Fruit fly (Drosophila melanogaster) whole organism, embryonic: ENCODE results near the gene CG1304.

Source experiments
- B-H2 ChIP-seq: fragments of 200-800 bp; sonication (Bioruptor generic); optimal IDR thresholded peaks from 2 replicates; lab custom pipeline; 2018; ENCODE audit warnings: missing biosample characterization, mild to moderate bottlenecking, missing genetic modification characterization
- Bdp1 ChIP-seq: fragments of 200-800 bp; sonication (Bioruptor generic); optimal IDR thresholded peaks from 3 replicates; lab custom pipeline; 2016; ENCODE audit warnings: missing biosample characterization, missing genetic modification characterization
- CG10543 ChIP-seq: fragments of 200-800 bp; sonication (Bioruptor generic); optimal IDR thresholded peaks from 3 replicates; lab custom pipeline; 2017; ENCODE audit warnings: missing biosample characterization, mild to moderate bottlenecking, missing genetic modification characterization, moderate library complexity
- CG14667 ChIP-seq: fragments of 200-800 bp; sonication (Bioruptor generic); IDR thresholded peaks from 2 replicates; pipeline ENCODE4 v1.3.6; 2022; ENCODE audit warnings: missing biosample characterization, missing genetic modification characterization
- CG17802 ChIP-seq: fragments of 200-800 bp; sonication (Bioruptor generic); optimal IDR thresholded peaks from 2 replicates; lab custom pipeline; 2018; ENCODE audit warnings: missing biosample characterization, mild to moderate bottlenecking, missing genetic modification characterization, moderate library complexity
- CG18764 ChIP-seq: fragments of 200-800 bp; sonication (Bioruptor generic); optimal IDR thresholded peaks from 3 replicates; lab custom pipeline; 2016; ENCODE audit warnings: missing biosample characterization, missing genetic modification characterization
- CG34376 ChIP-seq: fragments of 200-800 bp; sonication (Bioruptor generic); optimal IDR thresholded peaks from 2 replicates; lab custom pipeline; 2018; ENCODE audit warnings: missing biosample characterization, mild to moderate bottlenecking, missing genetic modification characterization
- CG4404 ChIP-seq: fragments of 200-800 bp; sonication (Bioruptor generic); IDR thresholded peaks from 2 replicates; pipeline ENCODE4 v1.3.6; 2022; ENCODE audit warnings: missing biosample characterization, missing genetic modification characterization
- CG7745 ChIP-seq: fragments of 200-800 bp; sonication (Bioruptor generic); optimal IDR thresholded peaks from 2 replicates; lab custom pipeline; 2018; ENCODE audit warnings: missing biosample characterization, mild to moderate bottlenecking, missing genetic modification characterization, moderate library complexity
- CG7963 ChIP-seq: fragments of 200-800 bp; sonication (Bioruptor generic); IDR thresholded peaks from 3 replicates; pipeline ENCODE4 v1.3.6; 2022; ENCODE audit warnings: missing biosample characterization, missing genetic modification characterization; ENCODE audit not compliant: partially characterized antibody
- CG7987 ChIP-seq: fragments of 200-800 bp; sonication (Bioruptor generic); optimal IDR thresholded peaks from 2 replicates; lab custom pipeline; 2018; ENCODE audit warnings: missing biosample characterization, mild to moderate bottlenecking, missing genetic modification characterization, moderate library complexity
- CG8359 ChIP-seq: fragments of 200-800 bp; sonication (Bioruptor generic); optimal IDR thresholded peaks from 2 replicates; lab custom pipeline; 2017; ENCODE audit warnings: missing biosample characterization, mild to moderate bottlenecking, missing genetic modification characterization, borderline replicate concordance
- CG8944 ChIP-seq: fragments of 200-800 bp; sonication (Bioruptor generic); optimal IDR thresholded peaks from 3 replicates; lab custom pipeline; 2016; ENCODE audit warnings: missing biosample characterization, missing genetic modification characterization
- CG9876 ChIP-seq: fragments of 200-800 bp; sonication (Bioruptor generic); optimal IDR thresholded peaks from 2 replicates; lab custom pipeline; 2016; ENCODE audit warnings: missing biosample characterization, missing genetic modification characterization
- CG9932 ChIP-seq: fragments of 200-800 bp; sonication (Bioruptor generic); IDR thresholded peaks from 2 replicates; pipeline ENCODE4 v1.3.6; 2022; ENCODE audit warnings: missing biosample characterization, missing genetic modification characterization
- CHES-1-like ChIP-seq: fragments of 200-800 bp; sonication (Bioruptor generic); optimal IDR thresholded peaks from 2 replicates; lab custom pipeline; 2016; ENCODE audit warnings: missing biosample characterization, missing genetic modification characterization
- Dbx ChIP-seq: fragments of 200-800 bp; sonication (Bioruptor generic); IDR thresholded peaks from 3 replicates; pipeline ENCODE4 v1.3.6; 2022; ENCODE audit warnings: missing biosample characterization, missing genetic modification characterization
- Dip3 ChIP-seq: fragments of 200-800 bp; sonication (Bioruptor generic); optimal IDR thresholded peaks from 3 replicates; lab custom pipeline; 2016; ENCODE audit warnings: missing biosample characterization, missing genetic modification characterization
- Doc2 ChIP-seq: fragments of 200-800 bp; sonication (Bioruptor generic); IDR thresholded peaks from 2 replicates; pipeline ENCODE4 v1.3.6; 2022; ENCODE audit warnings: missing biosample characterization, missing genetic modification characterization
- ERR ChIP-seq: fragments of 200-800 bp; sonication (Bioruptor generic); optimal IDR thresholded peaks from 2 replicates; lab custom pipeline; 2016; ENCODE audit warnings: missing biosample characterization, missing genetic modification characterization
- GATAe ChIP-seq: fragments of 200-800 bp; sonication (Bioruptor generic); conservative IDR thresholded peaks from 2 replicates; pipeline ENCODE4 v1.3.6; 2022; ENCODE audit warnings: missing biosample characterization, missing genetic modification characterization
- Mrtf ChIP-seq: fragments of 200-800 bp; sonication (Bioruptor generic); IDR thresholded peaks from 3 replicates; pipeline ENCODE4 v1.3.6; 2022; ENCODE audit warnings: missing biosample characterization, missing genetic modification characterization
- Rx ChIP-seq: fragments of 200-800 bp; sonication (Bioruptor generic); IDR thresholded peaks from 2 replicates; pipeline ENCODE4 v1.3.6; 2022; ENCODE audit warnings: missing biosample characterization, missing genetic modification characterization
- Trl ChIP-seq, 3 experiments: fragments of >200 bp in 2 of 3; fragments of 200-800 bp in 1 of 3; sonication (Bioruptor generic) in 1 of 3; optimal IDR thresholded peaks; 2 replicates in 1 of 3; 3 replicates in 2 of 3; lab custom pipeline; 2016 to 2017; ENCODE audit warnings: missing biosample characterization in 1 of 3, missing genetic modification characterization in 1 of 3
- Usf ChIP-seq: fragments of 200-800 bp; sonication (Bioruptor generic); optimal IDR thresholded peaks from 2 replicates; lab custom pipeline; 2017; ENCODE audit warnings: missing genotype, missing biosample characterization, missing genetic modification characterization
- bbx ChIP-seq: fragments of 200-800 bp; sonication (Bioruptor generic); IDR thresholded peaks from 2 replicates; pipeline ENCODE4 v1.3.6; 2022; ENCODE audit warnings: missing biosample characterization, missing genetic modification characterization; ENCODE audit not compliant: partially characterized antibody
- dmrt11E ChIP-seq: fragments of 200-800 bp; sonication (Bioruptor generic); optimal IDR thresholded peaks from 3 replicates; lab custom pipeline; 2018; ENCODE audit warnings: missing biosample characterization, mild to moderate bottlenecking, missing genetic modification characterization, moderate library complexity
- gfzf ChIP-seq: fragments of 200-800 bp; sonication (Bioruptor generic); optimal IDR thresholded peaks from 2 replicates; lab custom pipeline; 2016; ENCODE audit warnings: missing biosample characterization, mild to moderate bottlenecking, missing genetic modification characterization, moderate library complexity
- grn ChIP-seq: fragments of 200-800 bp; sonication (Bioruptor generic); optimal IDR thresholded peaks from 3 replicates; lab custom pipeline; 2017; ENCODE audit warnings: missing biosample characterization, missing genetic modification characterization
- inv ChIP-seq: fragments of 200-800 bp; sonication (Bioruptor generic); IDR thresholded peaks from 2 replicates; pipeline ENCODE4 v1.3.6; 2022; ENCODE audit warnings: missing biosample characterization, missing genetic modification characterization; ENCODE audit not compliant: partially characterized antibody
- kay ChIP-seq: fragments of 200-800 bp; sonication (Bioruptor generic); optimal IDR thresholded peaks from 2 replicates; lab custom pipeline; 2016; ENCODE audit warnings: missing biosample characterization, missing genetic modification characterization
- mld ChIP-seq: fragments of 200-800 bp; sonication (Bioruptor generic); IDR thresholded peaks from 3 replicates; pipeline ENCODE4 v1.3.6; 2022; ENCODE audit warnings: missing biosample characterization, missing genetic modification characterization; ENCODE audit not compliant: partially characterized antibody
- pb ChIP-seq: fragments of 200-800 bp; sonication (Bioruptor generic); optimal IDR thresholded peaks from 3 replicates; lab custom pipeline; 2016; ENCODE audit warnings: missing biosample characterization, missing genetic modification characterization
- pfk ChIP-seq: fragments of 200-800 bp; sonication (Bioruptor generic); optimal IDR thresholded peaks from 2 replicates; lab custom pipeline; 2018; ENCODE audit warnings: missing biosample characterization, mild to moderate bottlenecking, missing genetic modification characterization, moderate library complexity
- sd ChIP-seq: fragments of 200-800 bp; sonication (Bioruptor generic); optimal IDR thresholded peaks from 3 replicates; lab custom pipeline; 2018; ENCODE audit warnings: missing biosample characterization, mild to moderate bottlenecking, missing genetic modification characterization, moderate library complexity
- sima ChIP-seq: fragments of 200-800 bp; sonication (Bioruptor generic); optimal IDR thresholded peaks from 2 replicates; lab custom pipeline; 2016; ENCODE audit warnings: missing biosample characterization, missing genetic modification characterization
- twi ChIP-seq: fragments of 200-800 bp; optimal IDR thresholded peaks from 2 replicates; lab custom pipeline; 2019; ENCODE audit warnings: missing biosample characterization, mild to moderate bottlenecking, missing genetic modification characterization, moderate library complexity
- unc-4 ChIP-seq: fragments of 200-800 bp; sonication (Bioruptor generic); IDR thresholded peaks from 2 replicates; pipeline ENCODE4 v1.3.6; 2022; ENCODE audit warnings: missing biosample characterization, missing genetic modification characterization; ENCODE audit not compliant: partially characterized antibody
- vfl ChIP-seq: fragments of 200-800 bp; sonication (Bioruptor generic); optimal IDR thresholded peaks from 2 replicates; lab custom pipeline; 2016; ENCODE audit warnings: missing biosample characterization, missing genetic modification characterization
- wor ChIP-seq: fragments of 200-800 bp; sonication (Bioruptor generic); IDR thresholded peaks from 2 replicates; pipeline ENCODE4 v1.3.6; 2022; ENCODE audit warnings: missing biosample characterization, missing genetic modification characterization
- zfh1 ChIP-seq: fragments of 200-800 bp; sonication (Bioruptor generic); IDR thresholded peaks from 3 replicates; pipeline ENCODE4 v1.3.6; 2022; ENCODE audit warnings: missing biosample characterization, missing genetic modification characterization

CG1304 gene

DNA sequence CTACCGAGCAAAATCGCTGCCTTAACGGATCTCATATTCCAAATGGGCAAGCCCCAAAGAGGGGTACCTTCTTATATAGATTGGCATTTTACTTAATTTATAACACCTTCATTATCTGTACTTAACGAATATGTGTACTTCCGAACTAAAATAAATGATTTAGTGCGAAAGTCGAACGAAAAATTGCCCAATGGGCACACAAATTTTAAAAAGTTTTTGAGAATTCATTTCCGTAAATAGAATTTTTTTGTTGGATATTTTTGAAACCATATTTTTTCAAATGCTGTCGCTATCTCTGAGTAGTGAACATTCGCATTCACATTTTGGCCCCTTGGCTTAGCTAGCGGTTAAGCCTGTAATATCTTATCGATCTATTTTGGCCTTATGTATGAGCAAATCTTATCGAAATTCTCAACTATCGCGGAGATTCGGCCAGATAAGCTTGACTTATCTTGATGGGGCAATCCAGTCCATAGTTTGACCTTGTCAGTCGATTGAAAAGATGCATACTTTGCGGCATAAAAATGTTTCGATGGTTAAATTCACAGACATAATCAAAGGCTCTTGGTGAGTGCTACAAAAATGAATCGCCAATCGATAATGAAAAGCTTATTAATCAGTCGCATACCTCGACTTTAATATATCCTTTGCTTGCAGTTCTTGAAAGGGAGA, at the start of gene CG1304:
CG1304 (minus strand) TSS at position 51 of the 672 bp plus-strand sequence.
- TF ChIP-seq Mrtf (GFP tag; lab: Robert Waterston, UW) (no peak), CG34376 (GFP tag; lab: Kevin White, UChicago) (peak; percentile 33), dmrt11E (tag; lab: Kevin White, UChicago) (no peak), CG7963 (GFP tag; lab: Robert Waterston, UW) (no peak), CG17802 (tag; lab: Kevin White, UChicago) (no peak), CG7745 (tag; lab: Kevin White, UChicago) (no peak), GATAe (GFP tag; lab: Robert Waterston, UW) (0 out of 2 replicates have a peak, but pooled peaks have one; percentile 13), ERR (peak; percentile 70), grn (GFP tag; lab: Kevin White, UChicago) (peak; percentile 53)

DNA sequence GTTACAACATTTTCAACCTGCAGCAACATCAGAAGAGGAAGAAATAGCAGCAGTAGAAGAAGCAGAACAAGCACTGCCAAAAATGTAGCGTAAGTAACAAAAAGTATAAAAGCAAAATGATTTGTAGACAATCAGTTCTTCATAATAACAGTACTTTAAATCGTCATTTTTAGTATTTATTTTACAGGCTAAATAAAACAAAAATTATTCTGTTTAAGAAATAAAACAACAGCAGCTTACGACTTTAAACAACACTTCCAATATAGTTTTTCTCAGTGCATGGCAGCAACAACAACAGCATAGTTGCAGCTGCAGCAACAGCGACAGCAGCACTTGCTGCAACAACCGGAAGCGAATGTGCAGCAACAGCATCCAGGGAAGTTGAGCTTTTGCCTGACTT, 45.3 kb upstream of the CG1304 start:
- no peak for TF ChIP-seq CG8359 (GFP tag; lab: Kevin White, UChicago)
- peak in 1 of 2 experiments; percentile 1 for TF ChIP-seq Trl (optimal IDR thresholded peaks at IDR 0.05; lab: Kevin White, UChicago)
- TF ChIP-seq Trl (GFP tag; optimal IDR thresholded peaks at IDR 0.05; lab: Kevin White, UChicago): no peak

DNA sequence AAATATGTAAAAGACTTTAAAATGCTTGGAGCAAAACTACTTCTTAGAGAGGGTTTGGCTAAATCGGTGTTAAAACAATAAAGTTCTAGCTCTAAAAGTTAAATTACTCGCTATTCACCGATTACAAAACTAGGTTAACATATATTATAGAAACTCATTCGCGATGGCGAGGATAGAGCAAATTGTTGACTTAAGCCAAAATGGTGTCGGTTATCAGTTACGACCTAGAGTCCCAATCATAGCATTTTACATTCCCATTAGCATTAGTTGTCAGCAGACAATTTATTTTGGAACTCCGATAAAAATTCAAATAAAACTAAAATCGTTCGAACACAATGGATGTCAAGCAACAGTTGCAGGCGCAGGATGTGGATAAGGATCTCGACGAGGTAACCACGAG, 19.2 kb upstream of the CG1304 start, which contains the start of gene CG11666:
CG11666 (plus strand) TSS at position 301 of the 400 bp plus-strand sequence.
- TF ChIP-seq CHES-1-like (no peak), gfzf (no peak), CG10543 (GFP tag; lab: Kevin White, UChicago) (no peak), wor (GFP tag; lab: Robert Waterston, UW) (no peak), CG4404 (GFP tag; lab: Robert Waterston, UW) (no peak)

DNA sequence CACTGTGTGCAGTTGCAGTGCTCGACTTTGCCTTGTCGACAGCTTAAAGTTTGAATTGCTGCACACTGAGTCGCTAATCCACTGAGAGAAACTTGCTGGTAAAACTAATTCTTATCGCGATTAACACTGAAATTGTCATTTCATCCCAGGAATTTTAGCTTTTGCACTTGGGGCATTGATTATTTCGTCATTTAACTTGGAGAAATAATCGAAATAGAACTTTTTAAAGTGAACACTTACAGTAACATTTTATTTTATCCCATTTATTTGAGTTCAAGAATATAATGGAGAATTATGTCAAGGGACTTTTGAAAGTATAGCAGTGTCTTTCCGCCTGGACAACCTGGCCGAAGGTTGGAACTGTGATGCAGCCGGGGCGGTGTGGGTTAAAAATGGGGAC, 12.8 kb upstream of the CG1304 start, which contains the start of gene CG44426:
CG44426 (plus strand) TSS at position 301 of the 400 bp plus-strand sequence.
- TF ChIP-seq inv (GFP tag; lab: Robert Waterston, UW) (no peak), zfh1 (GFP tag; lab: Robert Waterston, UW) (no peak), CG10543 (GFP tag; lab: Kevin White, UChicago) (no peak), pb (GFP tag; lab: Kevin White, UChicago) (no peak), twi (tag; lab: Kevin White, UChicago) (no peak), CG4404 (GFP tag; lab: Robert Waterston, UW) (no peak), sd (tag; lab: Kevin White, UChicago) (no peak), vfl (GFP tag; lab: Kevin White, UChicago) (no peak), CG7987 (GFP tag; lab: Kevin White, UChicago) (no peak), CG14667 (no peak), CG9876 (no peak), Rx (GFP tag; lab: Robert Waterston, UW) (no peak)

DNA sequence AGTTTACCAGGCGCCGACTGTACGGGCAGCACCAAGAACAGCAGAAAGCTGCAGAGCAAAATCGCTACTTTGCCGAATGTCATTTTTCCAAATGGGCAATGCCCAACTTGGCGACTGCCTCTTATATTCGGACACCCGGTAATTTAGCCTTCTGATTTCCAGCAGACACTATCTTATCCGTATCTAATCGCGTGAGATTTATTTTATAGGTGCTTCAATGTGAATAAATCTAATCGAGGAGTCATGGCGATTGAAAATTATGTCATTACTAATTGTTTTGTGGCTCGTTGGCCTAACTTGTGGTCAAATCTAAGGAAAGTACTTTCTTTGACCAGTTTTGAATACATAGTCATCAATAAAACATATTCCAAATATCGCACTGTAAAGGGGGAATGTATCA, 1.8 kb downstream of the CG1304 start, which contains the start of gene Ser6:
Ser6 (minus strand) TSS at position 101 of the 400 bp plus-strand sequence.
- TF ChIP-seq Usf: no peak
- TF ChIP-seq Rx (GFP tag; lab: Robert Waterston, UW): no peak
- TF ChIP-seq GATAe (GFP tag; lab: Robert Waterston, UW): peak; percentile 62

DNA sequence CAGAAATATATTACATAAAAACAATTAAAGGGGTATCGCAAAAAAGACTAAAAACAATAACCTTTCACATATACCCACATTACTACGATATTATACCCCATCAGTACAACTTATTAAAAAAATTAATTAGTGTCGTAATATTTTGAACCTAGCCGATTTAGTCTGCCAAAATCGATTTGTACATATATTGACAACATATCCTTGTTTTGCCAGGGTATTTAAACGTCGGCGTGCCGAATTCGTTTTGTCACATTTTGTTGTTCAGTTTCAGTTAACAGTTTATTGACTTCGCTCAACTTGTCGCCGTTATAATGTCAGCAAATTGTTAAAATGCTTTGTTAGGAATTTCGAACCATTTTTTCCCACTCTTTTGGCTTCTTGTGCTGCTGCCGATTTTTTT, 17.0 kb downstream of the CG1304 start:
- TF ChIP-seq Dip3 (GFP tag; lab: Kevin White, UChicago): no peak
- no peak for TF ChIP-seq kay (GFP tag; lab: Kevin White, UChicago)
- TF ChIP-seq sima (GFP tag; lab: Kevin White, UChicago): no peak
- no peak for TF ChIP-seq unc-4
- TF ChIP-seq CG8944: no peak
- TF ChIP-seq Dbx (GFP tag; lab: Robert Waterston, UW): no peak
- no peak for TF ChIP-seq B-H2 (GFP tag; lab: Kevin White, UChicago)
- no peak for TF ChIP-seq bbx (GFP tag; lab: Robert Waterston, UW)
- no peak for TF ChIP-seq Bdp1
- no peak for TF ChIP-seq Doc2 (GFP tag; lab: Robert Waterston, UW)
- no peak for TF ChIP-seq pfk (GFP tag; lab: Kevin White, UChicago)
- TF ChIP-seq mld: no peak
- no peak for TF ChIP-seq CG9932
- TF ChIP-seq CG18764 (GFP tag; lab: Kevin White, UChicago): no peak
